Worm (Caenorhabditis elegans) whole organism, late embryonic: ENCODE results near the gene clec-57.

Source experiments
- K09A11.1 ChIP-seq: sonication (generic microtip); optimal IDR thresholded peaks from 2 replicates; lab custom pipeline; 2017; ENCODE audit warnings: antibody characterized with exemption, mild to moderate bottlenecking, missing genetic modification characterization, missing compliant biosample characterization; ENCODE audit not compliant: insufficient read depth
- ahr-1 ChIP-seq: sonication (generic microtip); optimal IDR thresholded peaks from 2 replicates; lab custom pipeline; 2016; ENCODE audit warnings: missing genetic modification characterization, missing compliant biosample characterization
- ceh-24 ChIP-seq: sonication (generic microtip); optimal IDR thresholded peaks from 2 replicates; lab custom pipeline; 2016; ENCODE audit warnings: mild to moderate bottlenecking, missing genetic modification characterization, missing compliant biosample characterization
- ceh-45 ChIP-seq: fragments of 200-800 bp; sonication (Bioruptor generic); IDR thresholded peaks from 2 replicates; pipeline ENCODE4 v1.3.6; 2022; ENCODE audit warnings: missing genetic modification reagents, missing genetic modification characterization, missing compliant biosample characterization
- ceh-48 ChIP-seq: sonication (generic microtip); optimal IDR thresholded peaks from 2 replicates; lab custom pipeline; 2016; ENCODE audit warnings: missing genetic modification characterization, inconsistent platforms, missing compliant biosample characterization
- lim-6 ChIP-seq: sonication (generic microtip); optimal IDR thresholded peaks from 2 replicates; lab custom pipeline; 2016; ENCODE audit warnings: missing genetic modification characterization, missing compliant biosample characterization
- nfya-1 ChIP-seq: sonication (generic microtip); optimal IDR thresholded peaks from 2 replicates; lab custom pipeline; 2017; ENCODE audit warnings: missing genetic modification characterization, mild to moderate bottlenecking, missing compliant biosample characterization, antibody characterized with exemption, moderate library complexity
- pqm-1 ChIP-seq: sonication (generic microtip); optimal IDR thresholded peaks from 2 replicates; lab custom pipeline; 2016; ENCODE audit warnings: missing genetic modification characterization, missing compliant biosample characterization
- pros-1 ChIP-seq: fragments of 150-350 bp; optimal IDR thresholded peaks from 2 replicates; lab custom pipeline; 2014; ENCODE audit warnings: missing biosample characterization, missing genetic modification reagents, missing genetic modification characterization
- sox-4 ChIP-seq: sonication (generic microtip); optimal IDR thresholded peaks from 2 replicates; lab custom pipeline; 2017; ENCODE audit warnings: mild to moderate bottlenecking, missing genetic modification characterization, inconsistent platforms, missing compliant biosample characterization
- tbx-2 ChIP-seq: sonication (generic microtip); optimal IDR thresholded peaks from 2 replicates; lab custom pipeline; 2016; ENCODE audit warnings: missing genetic modification characterization, missing compliant biosample characterization
- unc-42 ChIP-seq: sonication (generic microtip); optimal IDR thresholded peaks from 2 replicates; lab custom pipeline; 2016; ENCODE audit warnings: missing genotype, missing genetic modification characterization, missing compliant biosample characterization
- unc-55 ChIP-seq: sonication (generic microtip); optimal IDR thresholded peaks from 2 replicates; lab custom pipeline; 2017; ENCODE audit warnings: missing biosample characterization, missing genetic modification reagents, missing genetic modification characterization

- no peak for TF ChIP-seq sox-4 (tag; lab: Kevin White, UChicago)
- no peak for TF ChIP-seq unc-55 (GFP tag; lab: Kevin White, UChicago)
- no peak for TF ChIP-seq unc-42 (tag; lab: Kevin White, UChicago)
- no peak for TF ChIP-seq tbx-2
- TF ChIP-seq ahr-1 (tag; lab: Kevin White, UChicago), result no peak
- no peak for TF ChIP-seq ceh-45 (GFP tag; lab: Robert Waterston, UW)
- no peak for TF ChIP-seq lim-6
- no peak for TF ChIP-seq pqm-1 (tag; lab: Kevin White, UChicago)
- no peak for TF ChIP-seq ceh-48 (tag; lab: Kevin White, UChicago)
- TF ChIP-seq nfya-1 (tag; lab: Kevin White, UChicago), result no peak
- no peak for TF ChIP-seq K09A11.1 (tag; lab: Kevin White, UChicago)
- TF ChIP-seq ceh-24 (tag; lab: Kevin White, UChicago), result no peak
- TF ChIP-seq pros-1 (tag; lab: Kevin White, UChicago), result no peak
Observed at ce11 chrV:14428865-14429264, 40.2 kb upstream of the clec-57 start, which contains the start of gene F23B12.1.
